Worm (Caenorhabditis elegans) whole organism, L2 larva: ENCODE measurements around the gene slo-1.

Experiments used
- C34F6.9 ChIP-seq: fragments of 150-350 bp; optimal IDR thresholded peaks from 2 replicates; lab custom pipeline; 2014; ENCODE audit warnings: missing biosample characterization, missing genetic modification characterization
- F13H6.1 ChIP-seq: sonication (generic microtip); optimal IDR thresholded peaks from 2 replicates; lab custom pipeline; 2016; ENCODE audit warnings: missing genetic modification characterization, missing compliant biosample characterization
- R02D3.7 ChIP-seq: fragments of 150-350 bp; optimal IDR thresholded peaks from 2 replicates; lab custom pipeline; 2014; ENCODE audit warnings: missing biosample characterization, missing genetic modification characterization
- Y55F3AM.14 ChIP-seq: fragments of 200-800 bp; sonication (Bioruptor generic); optimal IDR thresholded peaks from 2 replicates; lab custom pipeline; 2018; ENCODE audit warnings: mild to moderate bottlenecking, missing genetic modification characterization, missing compliant biosample characterization
- ZK546.5 ChIP-seq: sonication (generic microtip); optimal IDR thresholded peaks from 2 replicates; lab custom pipeline; 2017; ENCODE audit warnings: missing biosample characterization, missing genetic modification characterization
- aly-2 ChIP-seq: fragments of 150-350 bp; optimal IDR thresholded peaks from 2 replicates; lab custom pipeline; 2014; ENCODE audit warnings: missing biosample characterization, missing genetic modification characterization
- ama-1 ChIP-seq: fragments of 150-350 bp; optimal IDR thresholded peaks from 2 replicates; lab custom pipeline; 2018; ENCODE audit warnings: inconsistent platforms
- blmp-1 ChIP-seq: sonication (generic microtip); optimal IDR thresholded peaks from 2 replicates; lab custom pipeline; 2017; ENCODE audit warnings: missing genetic modification characterization, mild to moderate bottlenecking, missing compliant biosample characterization, antibody characterized with exemption, moderate library complexity; ENCODE audit not compliant: insufficient read depth
- ceh-82 ChIP-seq: fragments of 150-350 bp; optimal IDR thresholded peaks from 2 replicates; lab custom pipeline; 2014; ENCODE audit warnings: missing biosample characterization, missing genetic modification characterization
- crh-2 ChIP-seq: sonication (generic microtip); optimal IDR thresholded peaks from 2 replicates; lab custom pipeline; 2017; ENCODE audit warnings: missing biosample characterization, missing genetic modification characterization
- dmd-4 ChIP-seq: sonication (generic microtip); optimal IDR thresholded peaks from 2 replicates; lab custom pipeline; 2017; ENCODE audit warnings: missing biosample characterization, missing genetic modification characterization
- egl-27 ChIP-seq: sonication (generic microtip); optimal IDR thresholded peaks from 3 replicates; lab custom pipeline; 2017; ENCODE audit warnings: missing biosample characterization, missing genetic modification reagents, missing genetic modification characterization
- elt-1 ChIP-seq: fragments of 150-350 bp; optimal IDR thresholded peaks from 2 replicates; lab custom pipeline; 2014; ENCODE audit warnings: missing biosample characterization, missing genetic modification characterization
- elt-3 ChIP-seq: sonication (generic microtip); optimal IDR thresholded peaks from 2 replicates; lab custom pipeline; 2017; ENCODE audit warnings: missing biosample characterization, missing genetic modification characterization
- fos-1 ChIP-seq: fragments of 150-350 bp; optimal IDR thresholded peaks from 2 replicates; lab custom pipeline; 2014; ENCODE audit warnings: missing biosample characterization, missing genetic modification characterization
- gmeb-1 ChIP-seq: fragments of 150-350 bp; optimal IDR thresholded peaks from 2 replicates; lab custom pipeline; 2014; ENCODE audit warnings: missing biosample characterization, missing genetic modification characterization
- lin-11 ChIP-seq: fragments of 150-350 bp; sonication (generic microtip); optimal IDR thresholded peaks from 2 replicates; lab custom pipeline; 2014; ENCODE audit warnings: missing biosample characterization, missing genetic modification characterization, inconsistent platforms, mixed read lengths
- lin-13 ChIP-seq: fragments of 150-350 bp; optimal IDR thresholded peaks from 2 replicates; lab custom pipeline; 2014; ENCODE audit warnings: missing biosample characterization, missing genetic modification reagents, missing genetic modification characterization
- lin-39 ChIP-seq: fragments of 150-350 bp; optimal IDR thresholded peaks from 2 replicates; lab custom pipeline; 2014; ENCODE audit warnings: missing biosample characterization, missing genetic modification reagents, missing genetic modification characterization
- lsy-2 ChIP-seq, 2 experiments: fragments of 150-350 bp in 1 of 2; sonication (generic microtip) in 1 of 2; optimal IDR thresholded peaks; 2 replicates each; lab custom pipeline; 2014 to 2017; ENCODE audit warnings: missing biosample characterization in 2 of 2, missing genetic modification characterization in 2 of 2
- mab-5 ChIP-seq: fragments of 150-350 bp; optimal IDR thresholded peaks from 2 replicates; lab custom pipeline; 2014; ENCODE audit warnings: missing biosample characterization, missing genetic modification characterization
- mbf-1 ChIP-seq: sonication (generic microtip); optimal IDR thresholded peaks from 2 replicates; lab custom pipeline; 2017; ENCODE audit warnings: missing biosample characterization, missing genetic modification characterization
- mdl-1 ChIP-seq, 2 experiments: fragments of 150-350 bp in 1 of 2; sonication (generic microtip) in 1 of 2; optimal IDR thresholded peaks; 2 replicates each; lab custom pipeline; 2017; ENCODE audit warnings: missing biosample characterization in 2 of 2, missing genetic modification characterization in 2 of 2
- nhr-10 ChIP-seq: sonication (generic microtip); optimal IDR thresholded peaks from 2 replicates; lab custom pipeline; 2017; ENCODE audit warnings: missing biosample characterization, missing genetic modification characterization
- nhr-11 ChIP-seq: fragments of 150-350 bp; optimal IDR thresholded peaks from 2 replicates; lab custom pipeline; 2014; ENCODE audit warnings: missing biosample characterization, missing genetic modification characterization
- nhr-12 ChIP-seq: fragments of 150-350 bp; optimal IDR thresholded peaks from 2 replicates; lab custom pipeline; 2014; ENCODE audit warnings: missing biosample characterization, missing genetic modification characterization
- nhr-129 ChIP-seq: fragments of 150-350 bp; optimal IDR thresholded peaks from 2 replicates; lab custom pipeline; 2014; ENCODE audit warnings: missing biosample characterization, missing genetic modification characterization
- nhr-23 ChIP-seq: fragments of 150-350 bp; optimal IDR thresholded peaks from 2 replicates; lab custom pipeline; 2014; ENCODE audit warnings: missing biosample characterization, missing genetic modification reagents, missing genetic modification characterization
- nhr-237 ChIP-seq: fragments of 150-350 bp; optimal IDR thresholded peaks from 2 replicates; lab custom pipeline; 2014; ENCODE audit warnings: missing biosample characterization, missing genetic modification characterization
- nhr-25 ChIP-seq: fragments of 150-350 bp; sonication (generic microtip); optimal IDR thresholded peaks from 3 replicates; lab custom pipeline; 2014; ENCODE audit warnings: missing biosample characterization, missing genetic modification characterization
- nhr-77 ChIP-seq: fragments of 150-350 bp; optimal IDR thresholded peaks from 2 replicates; lab custom pipeline; 2014; ENCODE audit warnings: missing biosample characterization, missing genetic modification characterization
- peb-1 ChIP-seq: fragments of 150-350 bp; optimal IDR thresholded peaks from 2 replicates; lab custom pipeline; 2014; ENCODE audit warnings: missing biosample characterization, missing genetic modification characterization
- sem-4 ChIP-seq: fragments of 150-350 bp; optimal IDR thresholded peaks from 2 replicates; lab custom pipeline; 2014; ENCODE audit warnings: missing biosample characterization, missing genetic modification reagents, missing genetic modification characterization
- skn-1 ChIP-seq: sonication (generic microtip); optimal IDR thresholded peaks from 2 replicates; lab custom pipeline; 2017; ENCODE audit warnings: missing biosample characterization, missing genetic modification characterization
- snpc-4 ChIP-seq: fragments of 150-350 bp; optimal IDR thresholded peaks from 2 replicates; lab custom pipeline; 2014; ENCODE audit warnings: missing biosample characterization, missing genetic modification characterization
- unc-39 ChIP-seq: fragments of 150-350 bp; optimal IDR thresholded peaks from 2 replicates; lab custom pipeline; 2014; ENCODE audit warnings: missing biosample characterization, missing genetic modification characterization
- unc-55 ChIP-seq: fragments of 150-350 bp; sonication (generic microtip); optimal IDR thresholded peaks from 3 replicates; lab custom pipeline; 2014; ENCODE audit warnings: missing biosample characterization, missing genetic modification reagents, missing genetic modification characterization
- zag-1 ChIP-seq: fragments of 150-350 bp; optimal IDR thresholded peaks from 2 replicates; lab custom pipeline; 2014; ENCODE audit warnings: missing biosample characterization, missing genetic modification characterization
- ztf-1 ChIP-seq: fragments of 200-800 bp; sonication (Bioruptor generic); conservative IDR thresholded peaks from 2 replicates; pipeline ENCODE4 v1.3.6; 2022; ENCODE audit warnings: missing genetic modification characterization, missing compliant biosample characterization
- ztf-11 ChIP-seq: sonication (generic microtip); optimal IDR thresholded peaks from 2 replicates; lab custom pipeline; 2017; ENCODE audit warnings: missing biosample characterization, missing genetic modification characterization
- ztf-4 ChIP-seq: fragments of 150-350 bp; optimal IDR thresholded peaks from 2 replicates; lab custom pipeline; 2014; ENCODE audit warnings: missing biosample characterization, missing genetic modification characterization

slo-1 gene

ce11 chrV:18490284-18490832, 1.7 kb upstream of the slo-1 start:
- TF ChIP-seq nhr-11 (tag; lab: Kevin White, UChicago), result no peak
- TF ChIP-seq ceh-82, result no peak
- no peak for TF ChIP-seq aly-2 (tag; lab: Kevin White, UChicago)
- TF ChIP-seq ztf-4 (tag; lab: Kevin White, UChicago), result no peak
- no peak for TF ChIP-seq gmeb-1 (tag; lab: Kevin White, UChicago)
- peak; percentile 62 for TF ChIP-seq snpc-4
- TF ChIP-seq peb-1, result no peak
- TF ChIP-seq fos-1 (tag; lab: Kevin White, UChicago), result no peak
- peak; percentile 6 for TF ChIP-seq F13H6.1 (tag; lab: Kevin White, UChicago)
- no peak for TF ChIP-seq nhr-77 (tag; lab: Kevin White, UChicago)
- TF ChIP-seq nhr-129 (tag; lab: Kevin White, UChicago), result peak; percentile 52
- TF ChIP-seq unc-55, result peak; percentile 76
- no peak for TF ChIP-seq mab-5 (tag; lab: Kevin White, UChicago)
- no peak for TF ChIP-seq Y55F3AM.14
- TF ChIP-seq mdl-1 (tag; optimal IDR thresholded peaks at IDR 0.05; lab: Kevin White, UChicago), result peak in 1 of 2 experiments; percentile 55
- TF ChIP-seq blmp-1 (tag; lab: Kevin White, UChicago), result no peak
- TF ChIP-seq R02D3.7 (tag; lab: Kevin White, UChicago), result no peak
- no peak for TF ChIP-seq sem-4
- no peak for TF ChIP-seq nhr-23 (tag; lab: Kevin White, UChicago)
- TF ChIP-seq lin-13, result no peak
- no peak for TF ChIP-seq ama-1 (lab: Kevin White, UChicago)
- peak; percentile 69 for TF ChIP-seq C34F6.9 (tag; lab: Kevin White, UChicago)
- no peak for TF ChIP-seq nhr-10 (tag; lab: Kevin White, UChicago)
- TF ChIP-seq ZK546.5, result no peak
- TF ChIP-seq skn-1 (tag; lab: Kevin White, UChicago), result no peak
- TF ChIP-seq nhr-237 (tag; lab: Kevin White, UChicago), result no peak
- TF ChIP-seq zag-1, result peak; percentile 67
- TF ChIP-seq mbf-1, result no peak
- no peak for TF ChIP-seq lin-39 (tag; lab: Kevin White, UChicago)
- TF ChIP-seq dmd-4 (tag; lab: Kevin White, UChicago), result no peak
- peak; percentile 31 for TF ChIP-seq unc-39 (tag; lab: Kevin White, UChicago)
- no peak for TF ChIP-seq elt-3 (tag; lab: Kevin White, UChicago)
- TF ChIP-seq lsy-2 (tag; optimal IDR thresholded peaks at IDR 0.05; lab: Kevin White, UChicago), result peak in 1 of 2 experiments; percentile 64
- TF ChIP-seq elt-1 (tag; lab: Kevin White, UChicago), result no peak
- TF ChIP-seq nhr-25, result no peak
- TF ChIP-seq lin-11 (tag; lab: Kevin White, UChicago), result no peak

ce11 chrV:18504610-18505009, 12.5 kb downstream of the slo-1 start:
- TF ChIP-seq mbf-1 (no peak), ama-1 (lab: Kevin White, UChicago) (no peak), egl-27 (tag; lab: Kevin White, UChicago) (no peak), sem-4 (no peak), mab-5 (tag; lab: Kevin White, UChicago) (no peak)

DNA sequence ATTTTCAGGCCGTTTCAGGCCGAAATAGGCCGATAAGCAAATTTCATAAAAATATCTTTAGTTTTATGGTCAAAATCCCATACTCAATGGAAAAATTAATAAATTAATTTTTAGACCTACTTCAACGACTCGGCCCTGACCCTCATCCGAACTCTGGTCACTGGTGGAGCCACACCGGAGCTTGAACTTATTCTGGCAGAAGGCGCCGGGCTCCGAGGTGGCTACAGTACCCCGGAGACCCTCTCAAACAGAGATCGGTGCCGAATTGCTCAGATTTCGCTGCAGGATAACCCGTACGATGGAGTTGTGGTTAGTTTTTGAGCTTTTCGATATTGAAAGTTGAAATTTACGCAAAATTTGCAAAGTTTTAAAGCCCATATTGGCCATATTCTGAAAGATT, 14.7 kb downstream of the slo-1 start:
- TF ChIP-seq crh-2 (tag; lab: Kevin White, UChicago), result no peak
- TF ChIP-seq nhr-77 (tag; lab: Kevin White, UChicago), result no peak
- TF ChIP-seq nhr-10 (tag; lab: Kevin White, UChicago), result no peak
- no peak for TF ChIP-seq nhr-12 (tag; lab: Kevin White, UChicago)
- no peak for TF ChIP-seq lin-13
- no peak for TF ChIP-seq nhr-23 (tag; lab: Kevin White, UChicago)

ce11 chrV:18508564-18508963, 16.5 kb downstream of the slo-1 start, which contains the start of gene Y51A2D.1:
Y51A2D.1 (plus strand) TSS chrV:18508864.
- TF ChIP-seq ZK546.5, result no peak
- no peak for TF ChIP-seq dmd-4 (tag; lab: Kevin White, UChicago)
- TF ChIP-seq nhr-12 (tag; lab: Kevin White, UChicago), result no peak
- TF ChIP-seq fos-1 (tag; lab: Kevin White, UChicago), result no peak
- TF ChIP-seq lin-13, result no peak
- no peak for TF ChIP-seq aly-2 (tag; lab: Kevin White, UChicago)
- no peak for TF ChIP-seq blmp-1 (tag; lab: Kevin White, UChicago)
- TF ChIP-seq nhr-23 (tag; lab: Kevin White, UChicago), result no peak
- no peak for TF ChIP-seq mdl-1 (tag; optimal IDR thresholded peaks at IDR 0.05; lab: Kevin White, UChicago)
- no peak for TF ChIP-seq ztf-1 (GFP tag; lab: Robert Waterston, UW)
- no peak for TF ChIP-seq gmeb-1 (tag; lab: Kevin White, UChicago)
- no peak for TF ChIP-seq ztf-11 (tag; lab: Kevin White, UChicago)
